Worm (Caenorhabditis elegans) whole organism, L4 larva: ENCODE data around the gene phy-4.

Experiments
- mes-2 ChIP-seq: sonication (generic microtip); optimal IDR thresholded peaks from 2 replicates; lab custom pipeline; 2016; ENCODE audit warnings: missing genotype, mild to moderate bottlenecking, missing genetic modification characterization, missing compliant biosample characterization; ENCODE audit not compliant: poor library complexity, severe bottlenecking
- nhr-28 ChIP-seq: fragments of 150-350 bp; optimal IDR thresholded peaks from 2 replicates; lab custom pipeline; 2014; ENCODE audit warnings: missing biosample characterization, missing genetic modification characterization

DNA sequence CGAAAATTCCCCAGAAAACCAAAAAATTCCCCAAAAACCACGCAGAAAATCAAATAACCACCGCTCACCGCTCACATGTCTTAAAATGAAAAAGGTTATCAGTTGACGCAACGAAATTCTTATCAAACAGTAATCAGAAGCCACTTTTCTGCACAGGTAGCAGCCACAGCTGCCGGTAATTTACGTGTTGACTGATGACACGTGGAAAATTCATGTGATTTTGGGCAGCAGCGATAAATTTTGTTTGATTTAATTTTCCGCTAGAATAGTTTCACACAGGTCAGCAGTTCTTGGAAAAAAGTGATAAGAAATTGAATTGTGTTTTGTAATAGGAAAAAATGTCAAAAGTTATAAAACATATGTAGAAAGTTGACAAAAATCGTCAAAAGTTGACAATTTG is 14.1 kb upstream of the phy-4 start:
- TF ChIP-seq mes-2: no peak
- TF ChIP-seq nhr-28 (tag; lab: Kevin White, UChicago): peak; percentile 97
